Fruit fly (Drosophila melanogaster) whole organism, embryonic: Measurements from ENCODE around the gene ND-B18.

ENCODE experiments used
- Antp ChIP-seq: fragments of 200-800 bp; sonication (Bioruptor generic); optimal IDR thresholded peaks from 3 replicates; lab custom pipeline; 2016; ENCODE audit warnings: missing biosample characterization, missing genetic modification characterization
- B-H2 ChIP-seq: fragments of 200-800 bp; sonication (Bioruptor generic); optimal IDR thresholded peaks from 2 replicates; lab custom pipeline; 2018; ENCODE audit warnings: missing biosample characterization, mild to moderate bottlenecking, missing genetic modification characterization
- Bdp1 ChIP-seq: fragments of 200-800 bp; sonication (Bioruptor generic); optimal IDR thresholded peaks from 3 replicates; lab custom pipeline; 2016; ENCODE audit warnings: missing biosample characterization, missing genetic modification characterization
- Blimp-1 ChIP-seq: fragments of 200-800 bp; sonication (Bioruptor generic); optimal IDR thresholded peaks from 3 replicates; lab custom pipeline; 2018; ENCODE audit warnings: missing biosample characterization, missing genetic modification characterization, mild to moderate bottlenecking, moderate library complexity, missing genetic modification reagents
- CG11560 ChIP-seq: fragments of 200-800 bp; sonication (Bioruptor generic); IDR thresholded peaks from 3 replicates; pipeline ENCODE4 v1.3.6; 2022; ENCODE audit warnings: missing biosample characterization, missing genetic modification characterization
- CG13624 ChIP-seq: fragments of 200-800 bp; sonication (Bioruptor generic); optimal IDR thresholded peaks from 2 replicates; lab custom pipeline; 2016; ENCODE audit warnings: missing biosample characterization, missing genetic modification characterization
- CG15696 ChIP-seq: fragments of 200-800 bp; sonication (Bioruptor generic); optimal IDR thresholded peaks from 2 replicates; lab custom pipeline; 2019; ENCODE audit warnings: missing biosample characterization, mild to moderate bottlenecking, missing genetic modification characterization, moderate library complexity
- CG16863 ChIP-seq: fragments of 200-800 bp; sonication (Bioruptor generic); optimal IDR thresholded peaks from 3 replicates; lab custom pipeline; 2016; ENCODE audit warnings: missing biosample characterization, missing genetic modification characterization
- CG17568 ChIP-seq: fragments of 200-800 bp; sonication (Bioruptor generic); optimal IDR thresholded peaks from 2 replicates; lab custom pipeline; 2018; ENCODE audit warnings: missing biosample characterization, mild to moderate bottlenecking, missing genetic modification characterization, moderate library complexity
- CG1792 ChIP-seq: fragments of 200-800 bp; sonication (Bioruptor generic); optimal IDR thresholded peaks from 2 replicates; lab custom pipeline; 2016; ENCODE audit warnings: missing biosample characterization, missing genetic modification characterization
- CG31365 ChIP-seq: fragments of 200-800 bp; sonication (Bioruptor generic); optimal IDR thresholded peaks from 2 replicates; lab custom pipeline; 2018; ENCODE audit warnings: missing biosample characterization, mild to moderate bottlenecking, missing genetic modification characterization
- CG33557 ChIP-seq: fragments of 200-800 bp; sonication (Bioruptor generic); optimal IDR thresholded peaks from 2 replicates; lab custom pipeline; 2019; ENCODE audit warnings: missing biosample characterization, mild to moderate bottlenecking, missing genetic modification characterization, moderate library complexity
- CG42726 ChIP-seq: fragments of 200-800 bp; sonication (Bioruptor generic); IDR thresholded peaks from 2 replicates; pipeline ENCODE4 v1.3.6; 2022; ENCODE audit warnings: missing biosample characterization, missing genetic modification characterization; ENCODE audit not compliant: partially characterized antibody
- CG43689 ChIP-seq: fragments of 200-800 bp; sonication (Bioruptor generic); IDR thresholded peaks from 2 replicates; pipeline ENCODE4 v1.3.6; 2022; ENCODE audit warnings: missing biosample characterization, missing genetic modification characterization
- CG5180 ChIP-seq: fragments of 200-800 bp; sonication (Bioruptor generic); optimal IDR thresholded peaks from 3 replicates; lab custom pipeline; 2017; ENCODE audit warnings: missing biosample characterization, missing genetic modification characterization, mild to moderate bottlenecking, moderate library complexity, missing genetic modification reagents
- CG5245 ChIP-seq: fragments of 200-800 bp; sonication (Bioruptor generic); optimal IDR thresholded peaks from 3 replicates; lab custom pipeline; 2016; ENCODE audit warnings: missing biosample characterization, missing genetic modification characterization
- CG6689 ChIP-seq: fragments of 200-800 bp; sonication (Bioruptor generic); IDR thresholded peaks from 2 replicates; pipeline ENCODE4 v1.3.6; 2022; ENCODE audit warnings: missing biosample characterization, missing genetic modification characterization
- CG7745 ChIP-seq: fragments of 200-800 bp; sonication (Bioruptor generic); optimal IDR thresholded peaks from 2 replicates; lab custom pipeline; 2018; ENCODE audit warnings: missing biosample characterization, mild to moderate bottlenecking, missing genetic modification characterization, moderate library complexity
- CG8359 ChIP-seq: fragments of 200-800 bp; sonication (Bioruptor generic); optimal IDR thresholded peaks from 2 replicates; lab custom pipeline; 2017; ENCODE audit warnings: missing biosample characterization, mild to moderate bottlenecking, missing genetic modification characterization, borderline replicate concordance
- CG9876 ChIP-seq: fragments of 200-800 bp; sonication (Bioruptor generic); optimal IDR thresholded peaks from 2 replicates; lab custom pipeline; 2016; ENCODE audit warnings: missing biosample characterization, missing genetic modification characterization
- CG9932 ChIP-seq: fragments of 200-800 bp; sonication (Bioruptor generic); IDR thresholded peaks from 2 replicates; pipeline ENCODE4 v1.3.6; 2022; ENCODE audit warnings: missing biosample characterization, missing genetic modification characterization
- E2f2 ChIP-seq: fragments of 200-800 bp; sonication (Bioruptor generic); IDR thresholded peaks from 2 replicates; pipeline ENCODE4 v1.3.6; 2022; ENCODE audit warnings: missing biosample characterization, missing genetic modification characterization
- Ets65A ChIP-seq: fragments of 200-800 bp; sonication (Bioruptor generic); peaks from one replicate; lab custom pipeline; 2016; ENCODE audit warnings: missing biosample characterization, missing genetic modification characterization
- HLH3B ChIP-seq: fragments of 200-800 bp; sonication (Bioruptor generic); IDR thresholded peaks from 2 replicates; pipeline ENCODE4 v1.3.6; 2022; ENCODE audit warnings: missing biosample characterization, missing genetic modification characterization
- Mrtf ChIP-seq: fragments of 200-800 bp; sonication (Bioruptor generic); IDR thresholded peaks from 3 replicates; pipeline ENCODE4 v1.3.6; 2022; ENCODE audit warnings: missing biosample characterization, missing genetic modification characterization
- NfI ChIP-seq: fragments of 200-800 bp; sonication (Bioruptor generic); optimal IDR thresholded peaks from 3 replicates; lab custom pipeline; 2018; ENCODE audit warnings: missing biosample characterization, mild to moderate bottlenecking, missing genetic modification characterization, moderate library complexity
- PHDP ChIP-seq: fragments of 200-800 bp; sonication (Bioruptor generic); optimal IDR thresholded peaks from 3 replicates; lab custom pipeline; 2018; ENCODE audit warnings: missing biosample characterization, mild to moderate bottlenecking, missing genetic modification characterization, moderate library complexity
- Sry-δ ChIP-seq: fragments of 200-800 bp; sonication (Bioruptor generic); optimal IDR thresholded peaks from 2 replicates; lab custom pipeline; 2016; ENCODE audit warnings: missing biosample characterization, missing genetic modification characterization
- Xrp1 ChIP-seq: fragments of 200-800 bp; sonication (Bioruptor generic); IDR thresholded peaks from 2 replicates; pipeline ENCODE4 v1.3.6; 2022; ENCODE audit warnings: missing biosample characterization, missing genetic modification characterization
- bigmax ChIP-seq: fragments of 200-800 bp; sonication (Bioruptor generic); optimal IDR thresholded peaks from 2 replicates; lab custom pipeline; 2018; ENCODE audit warnings: missing biosample characterization, mild to moderate bottlenecking, missing genetic modification characterization
- crol ChIP-seq: fragments of 200-800 bp; sonication (Bioruptor generic); IDR thresholded peaks from 2 replicates; pipeline ENCODE4 v1.3.6; 2022; ENCODE audit warnings: missing biosample characterization, missing genetic modification characterization
- esg ChIP-seq: fragments of 200-800 bp; sonication (Bioruptor generic); conservative IDR thresholded peaks from 2 replicates; pipeline ENCODE4 v1.3.6; 2022; ENCODE audit warnings: missing biosample characterization, missing genetic modification characterization
- fd3F ChIP-seq: fragments of 200-800 bp; sonication (Bioruptor generic); optimal IDR thresholded peaks from 2 replicates; lab custom pipeline; 2018; ENCODE audit warnings: missing biosample characterization, mild to moderate bottlenecking, missing genetic modification characterization, moderate library complexity
- gcm2 ChIP-seq: fragments of 200-800 bp; sonication (Bioruptor generic); optimal IDR thresholded peaks from 2 replicates; lab custom pipeline; 2016; ENCODE audit warnings: missing biosample characterization, missing genetic modification characterization
- hb ChIP-seq: fragments of 200-800 bp; sonication (Bioruptor generic); IDR thresholded peaks from 3 replicates; pipeline ENCODE4 v1.3.6; 2022; ENCODE audit warnings: missing biosample characterization, missing genetic modification characterization; ENCODE audit not compliant: partially characterized antibody
- jigr1 ChIP-seq: fragments of 200-800 bp; sonication (Bioruptor generic); IDR thresholded peaks from 3 replicates; pipeline ENCODE4 v1.3.6; 2022; ENCODE audit warnings: missing biosample characterization, missing genetic modification characterization
- ken ChIP-seq: fragments of 200-800 bp; sonication (Bioruptor generic); IDR thresholded peaks from 3 replicates; pipeline ENCODE4 v1.3.6; 2022; ENCODE audit warnings: missing biosample characterization, missing genetic modification characterization
- knrl ChIP-seq: fragments of 200-800 bp; sonication (Bioruptor generic); IDR thresholded peaks from 3 replicates; pipeline ENCODE4 v1.3.6; 2022; ENCODE audit warnings: missing biosample characterization, missing genetic modification characterization; ENCODE audit not compliant: partially characterized antibody
- lmd ChIP-seq: fragments of 200-800 bp; sonication (Bioruptor generic); IDR thresholded peaks from 2 replicates; pipeline ENCODE4 v1.3.6; 2022; ENCODE audit warnings: missing biosample characterization, missing genetic modification characterization
- maf-S ChIP-seq: fragments of 200-800 bp; sonication (Bioruptor generic); optimal IDR thresholded peaks from 2 replicates; lab custom pipeline; 2016; ENCODE audit warnings: missing biosample characterization, missing genetic modification characterization
- pb ChIP-seq: fragments of 200-800 bp; sonication (Bioruptor generic); optimal IDR thresholded peaks from 3 replicates; lab custom pipeline; 2016; ENCODE audit warnings: missing biosample characterization, missing genetic modification characterization
- pum ChIP-seq: fragments of 200-800 bp; sonication (Bioruptor generic); optimal IDR thresholded peaks from 2 replicates; lab custom pipeline; 2016; ENCODE audit warnings: missing biosample characterization, missing genetic modification characterization
- sc ChIP-seq, 3 experiments: fragments of >200 bp in 2 of 3; fragments of 200-800 bp in 1 of 3; sonication (Bioruptor generic) in 1 of 3; optimal IDR thresholded peaks; 2 replicates in 2 of 3; 3 replicates in 1 of 3; lab custom pipeline; 2017; ENCODE audit warnings: mild to moderate bottlenecking in 1 of 3, missing biosample characterization in 1 of 3, missing genetic modification characterization in 1 of 3, missing genetic modification reagents in 1 of 3
- slp2 ChIP-seq: fragments of 200-800 bp; sonication (Bioruptor generic); optimal IDR thresholded peaks from 2 replicates; lab custom pipeline; 2016; ENCODE audit warnings: missing biosample characterization, missing genetic modification characterization
- stc ChIP-seq: fragments of 200-800 bp; sonication (Bioruptor generic); IDR thresholded peaks from 2 replicates; pipeline ENCODE4 v1.3.6; 2022; ENCODE audit warnings: missing biosample characterization, missing genetic modification characterization
- tgo ChIP-seq: fragments of 200-800 bp; sonication (Bioruptor generic); IDR thresholded peaks from 3 replicates; pipeline ENCODE4 v1.3.6; 2022; ENCODE audit warnings: missing biosample characterization, missing genetic modification characterization
- tin ChIP-seq: fragments of 200-800 bp; sonication (Bioruptor generic); optimal IDR thresholded peaks from 3 replicates; lab custom pipeline; 2016; ENCODE audit warnings: missing biosample characterization, missing genetic modification characterization
- twi ChIP-seq: fragments of 200-800 bp; optimal IDR thresholded peaks from 2 replicates; lab custom pipeline; 2019; ENCODE audit warnings: missing biosample characterization, mild to moderate bottlenecking, missing genetic modification characterization, moderate library complexity
- zfh1 ChIP-seq: fragments of 200-800 bp; sonication (Bioruptor generic); IDR thresholded peaks from 3 replicates; pipeline ENCODE4 v1.3.6; 2022; ENCODE audit warnings: missing biosample characterization, missing genetic modification characterization

Gene ND-B18

DNA sequence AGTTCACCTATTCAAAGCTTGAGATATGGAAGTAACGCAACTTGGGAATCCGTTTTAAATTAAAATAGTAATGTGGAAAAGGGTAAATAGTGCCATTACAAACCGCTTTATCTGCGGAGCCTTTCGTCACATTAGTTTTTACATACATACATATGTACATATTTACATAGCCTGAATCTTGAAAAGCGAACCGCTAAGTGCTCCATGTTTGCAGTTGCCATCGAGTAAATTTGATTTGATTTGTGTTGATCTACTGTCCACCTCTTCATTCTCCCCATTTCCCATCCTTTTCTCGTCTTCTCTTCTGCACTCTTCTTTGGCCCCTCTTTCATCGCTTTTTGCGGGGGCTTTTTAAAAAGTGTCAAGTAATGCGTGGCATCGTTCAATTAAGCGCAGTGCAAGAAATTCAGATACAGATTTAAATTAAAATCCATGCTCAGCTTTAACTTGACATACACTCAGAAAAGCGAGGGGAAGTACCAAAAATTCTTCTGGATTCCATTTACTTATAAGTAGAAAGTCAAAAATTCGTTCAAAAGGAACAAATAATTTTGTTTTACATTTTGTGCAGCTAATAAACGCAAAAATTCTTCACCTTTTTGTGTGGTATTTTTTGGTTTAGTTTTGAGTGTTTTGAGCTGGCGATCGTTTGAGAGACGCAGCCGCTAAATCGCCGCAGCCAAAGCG is 20.4 kb upstream of the ND-B18 start (continued):
- no peak for TF ChIP-seq sc (optimal IDR thresholded peaks at IDR 0.05; lab: Kevin White, UChicago)
- TF ChIP-seq sc (GFP tag; optimal IDR thresholded peaks at IDR 0.05; lab: Kevin White, UChicago): peak; percentile 90
- TF ChIP-seq bigmax: peak; percentile 59
- TF ChIP-seq CG42726 (GFP tag; lab: Robert Waterston, UW): no peak
- TF ChIP-seq hb (GFP tag; lab: Robert Waterston, UW): no peak
- TF ChIP-seq Sry-δ (GFP tag; lab: Kevin White, UChicago): peak; percentile 42
- peak; percentile 82 for TF ChIP-seq CG31365 (tag; lab: Kevin White, UChicago)
- TF ChIP-seq E2f2 (GFP tag; lab: Robert Waterston, UW): peak; percentile 50; the same call in 1 of the 2 replicates
- peak; percentile 85 for TF ChIP-seq Blimp-1
- TF ChIP-seq pum: peak; percentile 11
- peak; percentile 76 for TF ChIP-seq CG16863
- peak; percentile 49 for TF ChIP-seq tin (GFP tag; lab: Kevin White, UChicago)
- peak; percentile 58 for TF ChIP-seq CG9876
- no peak for TF ChIP-seq jigr1
- peak; percentile 26; the same call in 1 of the 2 replicates for TF ChIP-seq CG6689 (GFP tag; lab: Robert Waterston, UW)
- TF ChIP-seq CG9932: peak; percentile 32; the same call in 1 of the 2 replicates
- TF ChIP-seq PHDP (tag; lab: Kevin White, UChicago): peak; percentile 86
- TF ChIP-seq CG11560 (tag; lab: Robert Waterston, UW): no peak
- peak; percentile 90 for TF ChIP-seq CG17568 (GFP tag; lab: Kevin White, UChicago)
- peak; percentile 51 for TF ChIP-seq slp2
- peak; percentile 88 for TF ChIP-seq CG33557 (GFP tag; lab: Kevin White, UChicago)
- TF ChIP-seq stc (GFP tag; lab: Robert Waterston, UW): peak; percentile 87
- TF ChIP-seq tgo: no peak; the same call in 2 of the 3 replicates
- peak; percentile 74 for TF ChIP-seq zfh1 (GFP tag; lab: Robert Waterston, UW)
- peak; percentile 45 for TF ChIP-seq NfI (GFP tag; lab: Kevin White, UChicago)
- no peak for TF ChIP-seq knrl (GFP tag; lab: Robert Waterston, UW)
- TF ChIP-seq lmd (GFP tag; lab: Robert Waterston, UW): no peak
- peak; percentile 60; the same call in 1 of the 2 replicates for TF ChIP-seq HLH3B (GFP tag; lab: Robert Waterston, UW)
- peak; percentile 71 for TF ChIP-seq CG8359 (GFP tag; lab: Kevin White, UChicago)
- peak; percentile 87 for TF ChIP-seq CG5180 (GFP tag; lab: Kevin White, UChicago)
- peak; percentile 40 for TF ChIP-seq B-H2
- peak; percentile 29 for TF ChIP-seq crol
- TF ChIP-seq gcm2 (GFP tag; lab: Kevin White, UChicago): peak; percentile 72
- peak; percentile 73 for TF ChIP-seq CG43689 (GFP tag; lab: Robert Waterston, UW)
- TF ChIP-seq Xrp1 (GFP tag; lab: Robert Waterston, UW): peak; percentile 86
- peak; percentile 65 for TF ChIP-seq maf-S
- peak; percentile 94 for TF ChIP-seq CG1792 (GFP tag; lab: Kevin White, UChicago)
- TF ChIP-seq twi: no peak
- TF ChIP-seq esg (GFP tag; lab: Robert Waterston, UW): no peak; the same call in 1 of the 2 replicates
- peak; percentile 63 for TF ChIP-seq CG5245 (GFP tag; lab: Kevin White, UChicago)
- TF ChIP-seq CG13624 (GFP tag; lab: Kevin White, UChicago): peak; percentile 34
- peak; percentile 77 for TF ChIP-seq CG7745 (tag; lab: Kevin White, UChicago)
- peak; percentile 75 for TF ChIP-seq CG15696 (tag; lab: Kevin White, UChicago)
- TF ChIP-seq Mrtf (GFP tag; lab: Robert Waterston, UW): peak; percentile 47; the same call in 2 of the 3 replicates
- peak; percentile 82 for TF ChIP-seq Bdp1 (GFP tag; lab: Kevin White, UChicago)
- peak; percentile 49 for TF ChIP-seq ken (GFP tag; lab: Robert Waterston, UW)
- peak; percentile 56 for TF ChIP-seq Antp
- TF ChIP-seq pb (GFP tag; lab: Kevin White, UChicago): peak; percentile 67
- peak; percentile 17 for TF ChIP-seq Ets65A (GFP tag; lab: Kevin White, UChicago)
- TF ChIP-seq fd3F: peak; percentile 69
